Fruit fly (Drosophila melanogaster) whole organism, larva: ENCODE data around the gene CG12099.

ENCODE experiments used
- noc ChIP-seq: fragments of 200-800 bp; sonication (Bioruptor generic); optimal IDR thresholded peaks from 3 replicates; lab custom pipeline; 2019; ENCODE audit warnings: missing biosample characterization, mild to moderate bottlenecking, missing genetic modification characterization, moderate library complexity

CG12099 gene

DNA sequence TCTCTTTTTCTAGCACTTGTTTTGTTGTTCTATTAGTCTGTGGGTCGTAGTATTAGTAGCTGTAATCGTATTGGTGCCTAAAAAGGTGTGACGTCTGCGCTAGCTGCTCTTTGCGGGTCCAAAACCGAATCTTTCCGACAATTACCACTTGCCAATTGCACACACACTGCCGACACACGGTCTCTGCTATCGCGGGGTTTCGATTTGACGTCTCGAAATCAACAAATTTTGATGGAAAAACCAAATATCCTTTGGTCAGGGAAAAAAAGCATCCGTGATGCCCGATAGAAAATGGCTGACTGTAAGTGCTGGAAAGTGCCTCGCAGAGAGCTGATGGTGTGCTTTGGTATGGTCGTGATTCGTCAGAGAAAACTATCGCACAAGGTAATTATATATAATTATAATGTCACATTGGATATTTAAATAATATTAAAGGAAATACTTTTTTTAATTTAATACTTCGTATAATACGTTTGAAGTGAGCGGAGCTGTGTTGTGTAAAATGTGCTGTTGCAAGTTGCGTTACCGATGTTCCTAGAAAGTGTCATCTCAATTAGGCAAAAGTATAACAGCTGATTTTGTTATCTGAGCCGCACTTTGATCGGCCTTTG is at the start of gene CG12099, which contains the start of gene Pex10:
Gene CG12099, minus strand, starts transcription at position 307 of the 611 bp plus-strand sequence.
Gene Pex10, plus strand, starts transcription at position 51 of the 611 bp plus-strand sequence.
- TF ChIP-seq noc: peak; percentile 90

DNA sequence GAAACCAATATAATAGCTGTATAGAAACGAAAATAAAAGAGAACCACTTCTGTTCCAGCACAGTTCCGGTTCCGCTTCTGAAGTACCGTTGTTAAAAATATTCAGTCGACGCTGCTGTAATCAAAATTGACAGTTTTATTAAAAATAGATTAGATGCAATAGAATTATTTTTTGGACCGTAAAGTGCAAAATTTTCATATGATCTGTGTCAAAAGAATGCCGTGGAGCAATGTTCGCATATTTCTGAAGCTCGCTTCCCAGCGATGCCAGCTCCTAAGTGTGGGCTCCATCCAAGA is 44.5 kb upstream of the CG12099 start, which contains the start of the genes CG18170 and CG33791:
Gene CG18170, plus strand, starts transcription at position 122 of the 296 bp plus-strand sequence.
Gene CG33791, plus strand, starts transcription at position 122 of the 296 bp plus-strand sequence.
- no peak for TF ChIP-seq noc

DNA sequence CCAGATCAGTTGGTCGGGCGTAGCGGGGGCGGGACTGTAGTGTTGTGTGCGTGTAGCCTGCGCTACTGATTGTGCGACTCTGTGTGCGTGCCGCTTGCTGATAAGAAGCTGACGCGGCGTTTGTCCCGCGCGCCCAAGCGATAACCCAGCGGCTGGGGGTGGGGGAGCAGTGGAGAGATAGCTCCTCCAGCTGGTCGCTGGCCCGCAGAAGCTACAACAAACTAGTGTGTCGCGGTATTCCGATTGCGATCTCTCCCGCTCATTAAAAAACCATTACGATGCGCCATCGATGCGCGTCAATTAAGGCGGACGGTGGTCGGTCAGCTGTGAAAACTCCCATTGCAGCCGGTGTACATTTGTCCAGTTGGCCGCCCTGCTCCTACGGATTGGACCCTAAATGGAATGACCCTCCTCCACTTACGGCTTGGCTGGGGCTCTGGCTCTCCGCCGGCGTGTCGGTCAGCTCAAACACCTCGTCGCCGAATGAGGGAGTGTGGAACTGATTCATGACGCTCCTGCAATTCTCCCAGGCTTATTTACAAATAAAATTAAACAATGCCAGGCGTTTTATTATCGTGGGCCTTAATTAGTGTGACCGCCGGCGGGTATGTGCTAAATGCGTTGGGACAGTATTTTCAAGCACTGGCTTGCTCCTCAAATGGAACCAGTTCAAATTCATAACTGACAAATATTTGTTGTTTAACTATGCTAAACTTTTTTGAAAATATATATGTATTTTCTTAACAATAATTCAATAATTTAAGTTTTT is 44.0 kb upstream of the CG12099 start, which contains the start of gene CG12104:
Gene CG12104, minus strand, starts transcription at position 611 of the 769 bp plus-strand sequence.
- TF ChIP-seq noc: peak; percentile 80

DNA sequence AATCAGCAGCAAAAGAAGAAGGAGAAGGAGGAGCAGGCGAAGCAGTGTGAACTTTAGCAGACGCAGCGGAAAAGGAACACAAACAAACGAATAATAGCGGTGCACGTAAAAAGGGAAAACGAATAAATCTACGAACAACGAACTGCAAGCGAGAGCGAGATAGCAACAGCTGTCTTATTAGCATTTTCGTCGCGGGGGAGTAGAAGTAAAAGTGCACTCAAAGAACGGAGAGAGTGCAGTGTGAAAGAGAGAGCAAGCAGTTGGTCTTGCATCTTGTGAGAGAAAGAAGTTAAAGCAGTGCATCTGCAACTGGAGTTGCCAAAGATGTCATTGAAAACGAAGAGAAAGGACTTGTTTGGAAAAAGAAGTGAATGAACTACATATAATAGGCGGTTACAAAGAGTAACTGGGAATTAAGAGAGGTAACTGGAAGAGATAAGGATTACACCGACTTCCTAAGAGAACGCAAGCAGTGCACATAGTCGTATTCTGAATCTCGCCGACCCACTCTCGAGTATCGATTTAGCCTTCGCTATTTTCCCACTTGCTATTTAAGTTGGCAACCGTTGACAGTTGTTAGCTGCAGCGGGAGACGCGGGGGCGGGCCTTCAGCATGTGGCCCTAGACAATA is 34.7 kb upstream of the CG12099 start:
- TF ChIP-seq noc: no peak

DNA sequence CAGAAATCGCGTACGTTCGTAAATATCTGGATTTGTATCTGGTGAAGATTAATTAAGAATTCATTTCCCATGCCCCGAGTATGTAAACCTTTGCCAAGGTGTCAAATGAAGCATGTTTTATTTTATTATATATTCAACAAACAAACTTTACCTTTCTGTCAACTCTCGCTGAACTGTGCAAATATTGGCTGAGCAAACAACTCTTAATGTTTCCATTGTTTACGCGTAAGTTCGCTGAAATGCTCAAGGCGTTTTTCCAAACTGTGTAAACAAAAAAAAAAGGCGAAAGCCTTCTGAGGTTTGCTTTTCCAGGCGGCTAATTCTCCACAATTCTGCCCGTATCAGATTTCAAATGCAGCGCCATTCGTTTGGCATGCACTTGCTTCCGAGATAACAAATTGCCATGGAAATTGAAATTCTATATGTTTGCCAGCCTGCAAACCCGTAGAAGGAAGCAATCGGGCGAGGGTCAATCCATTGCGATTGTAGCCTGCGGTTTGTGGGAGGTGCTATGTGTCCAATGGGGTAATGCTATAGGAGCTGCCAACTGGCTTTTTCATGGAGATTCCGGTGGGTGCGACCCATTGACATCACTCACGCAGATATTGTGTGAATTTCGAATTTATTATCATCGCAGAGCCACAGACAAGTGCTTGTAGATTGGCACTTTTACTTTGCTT is 33.5 kb upstream of the CG12099 start:
- TF ChIP-seq noc: peak; percentile 86

DNA sequence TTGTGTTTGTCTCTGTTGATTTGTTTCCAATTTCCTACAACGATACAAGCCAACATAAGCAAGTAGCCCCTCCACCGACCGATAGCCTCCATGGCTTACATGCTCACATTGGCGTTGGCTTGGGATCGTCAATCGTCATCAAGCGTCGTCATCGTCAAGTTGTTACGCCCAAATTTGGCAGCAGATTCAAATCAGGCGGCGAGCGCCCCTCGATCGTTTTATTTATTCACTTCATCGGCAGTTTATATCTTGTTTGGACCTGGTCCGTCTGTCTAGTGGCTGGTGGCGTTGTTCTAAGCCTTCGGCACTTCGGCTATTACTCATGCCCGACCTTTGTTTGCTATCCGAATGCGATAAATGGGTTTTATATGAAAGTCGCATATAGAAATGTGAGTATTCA is 31.9 kb upstream of the CG12099 start:
- no peak for TF ChIP-seq noc

DNA sequence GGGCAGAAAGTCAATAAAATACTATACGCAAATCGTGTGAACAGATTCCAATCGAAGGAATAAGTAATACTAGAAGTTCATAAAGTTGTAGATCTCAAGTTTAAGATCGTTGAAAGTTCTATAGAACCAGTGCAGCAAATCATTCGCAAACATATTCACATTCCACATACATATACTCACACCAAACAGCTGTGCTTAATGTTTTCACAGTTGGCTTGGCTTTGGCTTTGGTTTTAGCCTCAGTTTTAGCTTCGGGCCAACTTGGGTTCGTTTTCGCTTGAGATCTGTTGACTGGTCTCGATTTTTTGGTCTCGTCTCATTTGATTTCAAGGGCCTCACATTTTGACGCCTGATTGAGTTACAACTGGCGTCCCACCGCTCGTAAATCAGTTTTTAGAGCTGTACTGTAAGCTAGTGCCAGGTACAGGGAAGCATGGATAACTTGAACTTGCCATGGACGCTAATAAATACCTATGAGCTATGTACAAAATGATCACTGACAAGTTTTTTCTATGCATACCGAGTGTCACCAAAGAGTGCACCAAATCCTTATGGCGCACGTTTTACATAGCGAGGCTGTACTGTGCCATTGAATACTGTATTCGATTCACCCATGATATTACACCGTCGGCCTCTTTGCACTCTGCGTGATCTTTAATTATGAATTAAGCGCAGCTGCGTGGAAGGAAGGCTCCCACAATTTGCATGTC is 29.0 kb upstream of the CG12099 start:
- peak; percentile 57 for TF ChIP-seq noc

DNA sequence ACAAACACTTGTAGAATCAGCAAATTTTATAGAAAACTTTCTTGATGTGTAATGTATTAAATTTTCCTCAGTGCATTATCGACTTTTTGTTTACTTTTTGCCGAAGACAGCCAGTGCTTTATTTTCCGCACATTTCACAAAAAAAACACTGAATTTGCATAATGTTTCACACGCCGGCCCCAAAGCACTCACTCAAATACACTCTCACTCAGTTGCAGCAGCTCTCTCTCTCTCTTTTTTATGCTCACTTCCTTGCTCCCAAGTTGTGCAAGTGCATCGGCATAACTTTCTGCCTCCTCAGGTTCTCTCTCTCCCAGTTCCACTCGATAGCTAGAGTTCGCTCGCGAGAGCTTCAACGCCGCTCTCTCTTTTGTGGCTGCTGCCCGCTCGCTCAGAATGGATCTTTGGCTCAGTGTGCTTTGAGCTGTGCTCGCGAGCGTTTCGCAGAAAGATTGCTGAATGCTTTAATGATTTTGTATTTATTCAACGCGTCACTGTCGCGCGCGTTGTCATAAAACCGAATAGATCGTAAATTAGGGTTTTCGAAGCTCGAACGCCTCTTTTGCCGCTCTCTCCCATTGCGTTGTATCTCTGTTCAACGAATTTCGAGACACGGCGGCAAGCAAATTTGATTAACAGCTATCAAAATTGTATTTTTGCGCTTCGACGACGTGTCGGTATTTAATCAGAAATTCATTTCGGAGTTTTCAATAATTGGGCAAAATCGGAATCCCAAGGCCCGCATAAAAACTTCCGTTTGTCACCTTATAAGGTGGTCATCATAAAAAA is 28.2 kb upstream of the CG12099 start:
- peak; percentile 70 for TF ChIP-seq noc

DNA sequence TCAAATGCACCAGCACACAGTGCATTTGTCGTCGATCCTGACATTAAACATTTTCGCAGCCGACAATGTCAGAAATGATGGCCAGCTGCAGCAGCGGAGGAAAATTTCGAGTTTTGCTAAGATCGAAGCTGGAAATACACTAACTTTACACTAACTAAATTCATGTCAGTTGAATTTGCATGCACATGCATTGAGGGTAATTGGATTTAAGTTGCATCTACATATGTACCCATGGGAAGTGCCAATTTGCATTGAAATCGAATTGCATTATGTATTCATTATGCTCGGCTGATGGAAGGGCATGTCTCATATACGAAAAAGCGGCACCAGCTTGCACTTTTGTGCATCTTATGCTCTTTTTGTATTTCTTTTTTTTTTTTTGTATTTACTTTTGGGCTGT is 26.5 kb upstream of the CG12099 start:
- TF ChIP-seq noc: no peak

DNA sequence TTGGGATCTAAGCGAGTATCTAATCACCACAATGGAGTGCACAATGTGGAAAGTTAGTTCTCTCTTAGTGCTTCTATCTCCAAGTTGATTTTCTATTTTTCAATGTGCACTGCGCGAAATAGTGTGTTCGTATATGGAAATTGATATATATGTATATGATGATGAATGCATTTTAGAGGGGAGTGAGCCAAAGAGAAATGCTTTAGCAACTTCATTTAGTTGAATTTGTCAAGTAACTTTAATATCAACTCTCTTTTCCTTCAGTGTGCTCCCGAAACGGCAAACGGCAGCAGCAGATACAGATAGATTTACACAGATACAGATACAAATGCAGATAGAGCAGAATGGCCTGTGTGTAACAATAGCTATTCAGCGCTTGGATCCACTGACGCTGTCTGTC is 25.7 kb upstream of the CG12099 start:
- TF ChIP-seq noc: no peak

DNA sequence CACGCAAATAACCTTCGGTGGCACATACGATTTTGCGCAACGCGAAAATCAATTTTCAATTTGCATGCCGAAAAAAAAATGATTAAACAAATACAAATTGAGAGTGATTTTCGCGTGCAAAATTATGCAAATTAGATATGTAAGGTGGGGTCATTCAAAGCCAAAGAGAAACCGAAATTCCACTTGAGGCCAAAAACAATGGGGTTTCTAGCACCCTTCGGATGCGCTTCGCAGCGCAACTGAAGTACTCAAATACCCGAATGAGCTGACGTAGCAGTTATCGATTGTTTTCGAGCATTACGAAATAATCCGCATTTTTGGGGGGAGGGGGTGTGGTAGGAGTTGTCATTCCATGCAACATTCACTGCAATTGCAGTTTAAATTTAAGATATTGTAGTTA is 22.5 kb upstream of the CG12099 start:
- TF ChIP-seq noc: no peak

DNA sequence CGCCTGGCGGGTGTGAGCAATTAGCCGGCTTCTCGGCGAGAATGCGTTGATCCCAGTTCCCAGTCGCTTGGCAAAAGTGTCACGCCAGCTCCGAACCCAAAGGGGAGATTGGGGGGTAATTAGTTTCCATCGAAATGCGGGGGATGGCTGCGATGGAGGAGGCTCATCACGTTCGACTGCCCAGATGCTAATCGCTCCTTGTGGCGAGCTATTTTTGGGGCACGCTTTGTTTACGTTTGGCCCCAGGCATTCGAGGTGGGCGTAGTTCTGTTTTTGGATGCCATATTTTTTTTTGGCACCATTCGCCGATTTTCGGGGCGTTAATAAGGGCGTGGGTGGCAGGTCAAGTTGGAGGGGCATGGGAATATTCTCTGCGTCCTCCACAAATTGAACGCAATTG is 21.9 kb upstream of the CG12099 start:
- TF ChIP-seq noc: no peak

DNA sequence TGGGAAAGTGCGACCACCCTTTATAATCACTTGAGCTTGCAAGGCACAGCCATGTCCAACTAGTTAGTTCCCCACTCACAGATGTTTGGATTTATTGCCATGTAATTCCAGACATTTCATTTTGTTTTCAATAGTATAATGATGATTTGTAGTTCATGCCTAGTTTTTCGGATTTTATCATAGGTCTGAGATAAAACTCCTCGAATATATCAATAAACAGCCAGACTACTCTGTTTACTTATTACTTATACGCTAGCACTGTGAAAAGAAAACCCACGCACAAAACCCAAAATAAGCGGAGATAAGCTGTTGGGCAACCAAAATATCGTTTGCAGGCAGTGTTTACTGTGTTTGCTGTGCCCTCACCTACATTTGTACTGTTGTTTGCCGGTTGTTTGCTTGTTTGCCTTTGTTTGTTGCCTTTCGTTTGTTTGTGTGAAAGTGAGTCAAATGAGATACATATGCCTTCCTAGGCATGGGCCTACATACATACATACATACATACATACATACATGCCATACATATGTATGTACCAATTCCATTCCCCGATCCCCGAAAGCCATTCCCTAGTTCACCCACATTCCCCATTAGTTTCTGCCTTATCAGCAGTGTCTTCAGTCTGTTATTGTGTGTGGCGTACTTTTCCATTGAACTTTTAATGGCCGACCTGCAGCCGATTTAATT is 21.0 kb upstream of the CG12099 start:
- TF ChIP-seq noc: peak; percentile 79

DNA sequence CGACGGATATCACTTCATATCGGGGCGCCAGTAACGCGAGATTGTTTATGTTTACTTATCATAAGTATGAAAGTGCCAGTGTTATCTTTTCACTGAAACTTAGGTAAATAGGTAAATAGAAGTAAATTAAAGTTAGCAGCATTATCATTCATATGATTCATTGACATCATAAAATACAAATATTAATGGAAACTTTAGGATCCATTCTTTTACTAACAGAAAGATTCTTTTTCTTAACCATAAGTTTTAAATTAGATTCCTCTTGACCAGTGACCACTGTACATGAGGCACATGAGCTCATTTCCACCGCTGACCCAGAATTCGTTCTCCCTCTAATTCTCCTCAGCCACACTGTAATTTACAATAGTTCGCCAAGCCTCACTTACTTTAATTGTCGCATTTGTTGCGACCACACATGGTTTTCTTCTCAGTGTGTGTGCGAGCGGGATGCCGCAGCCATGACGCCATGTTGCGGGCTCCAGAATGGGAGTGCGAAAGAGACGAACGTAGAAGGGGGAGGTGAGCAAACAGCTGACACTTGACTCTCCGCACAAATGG is 20.2 kb upstream of the CG12099 start:
- TF ChIP-seq noc: peak; percentile 64

DNA sequence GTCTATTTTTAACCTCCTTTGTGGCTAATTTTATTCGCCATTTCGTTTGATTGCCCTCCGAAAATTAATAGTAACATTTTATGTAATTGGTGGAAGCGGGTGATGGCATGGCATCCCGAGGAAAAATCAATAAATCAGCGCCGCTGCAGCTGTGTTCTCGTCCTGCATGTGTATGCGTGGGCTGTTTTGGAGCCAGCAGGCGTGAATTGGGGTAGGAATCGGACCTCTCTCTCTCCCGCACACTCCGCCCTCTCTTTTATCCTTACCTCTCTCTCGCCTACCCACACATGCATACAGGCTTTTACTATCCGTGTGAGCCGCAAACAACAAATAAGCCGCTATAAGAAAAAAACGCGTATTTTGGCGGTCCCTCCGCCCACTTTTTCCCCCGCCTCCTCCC is 19.1 kb upstream of the CG12099 start:
- no peak for TF ChIP-seq noc
